Worm (Caenorhabditis elegans) whole organism, L1 larva: Measurements from ENCODE around the gene srp-8.

Experiments used
- C34B4.2 ChIP-seq: sonication (generic microtip); optimal IDR thresholded peaks from 2 replicates; lab custom pipeline; 2017; ENCODE audit warnings: mild to moderate bottlenecking, missing genetic modification characterization, missing compliant biosample characterization
- aly-2 ChIP-seq: fragments of 150-350 bp; optimal IDR thresholded peaks from 2 replicates; lab custom pipeline; 2014; ENCODE audit warnings: missing biosample characterization, missing genetic modification characterization
- ama-1 ChIP-seq: fragments of 150-350 bp; optimal IDR thresholded peaks from 2 replicates; lab custom pipeline; 2014
- blmp-1 ChIP-seq: fragments of 150-350 bp; optimal IDR thresholded peaks from 2 replicates; lab custom pipeline; 2014; ENCODE audit warnings: missing biosample characterization, missing genetic modification characterization
- ceh-63 ChIP-seq: fragments of 200-800 bp; sonication (Bioruptor generic); optimal IDR thresholded peaks from 2 replicates; lab custom pipeline; 2018; ENCODE audit warnings: mild to moderate bottlenecking, missing genetic modification characterization, missing compliant biosample characterization
- dpl-1 ChIP-seq, 3 experiments: fragments of 150-350 bp in 2 of 3; sonication (generic microtip) in 1 of 3; optimal IDR thresholded peaks; 2 replicates each; lab custom pipeline; 2014 to 2017; ENCODE audit warnings: missing biosample characterization in 3 of 3, missing genetic modification characterization in 3 of 3, missing genetic modification reagents in 3 of 3
- dsc-1 ChIP-seq: sonication (generic microtip); optimal IDR thresholded peaks from 2 replicates; lab custom pipeline; 2016; ENCODE audit warnings: mild to moderate bottlenecking, missing genetic modification characterization, missing compliant biosample characterization
- efl-1 ChIP-seq, 4 experiments: fragments of 150-350 bp; optimal IDR thresholded peaks in 3 of 4; peaks in 1 of 4; 1 replicate in 1 of 4; 2 replicates in 3 of 4; lab custom pipeline; 2014; ENCODE audit warnings: missing biosample characterization in 2 of 4, missing genetic modification characterization in 2 of 4, missing genetic modification reagents in 2 of 4
- elt-2 ChIP-seq: sonication (generic microtip); optimal IDR thresholded peaks from 2 replicates; lab custom pipeline; 2016; ENCODE audit warnings: missing genetic modification characterization, mild to moderate bottlenecking, inconsistent platforms, missing compliant biosample characterization, missing genetic modification reagents
- elt-3 ChIP-seq, 6 experiments: fragments of 150-350 bp in 1 of 6; sonication (generic microtip); optimal IDR thresholded peaks; 2 replicates each; lab custom pipeline; 2017 to 2018; ENCODE audit warnings: missing biosample characterization in 6 of 6, missing genetic modification characterization in 6 of 6, inconsistent platforms in 1 of 6
- fkh-10 ChIP-seq: sonication (generic microtip); optimal IDR thresholded peaks from 2 replicates; lab custom pipeline; 2017; ENCODE audit warnings: missing biosample characterization, missing genetic modification reagents, missing genetic modification characterization
- fkh-4 ChIP-seq: sonication (generic microtip); optimal IDR thresholded peaks from 2 replicates; lab custom pipeline; 2016; ENCODE audit warnings: missing compliant biosample characterization, missing genetic modification characterization, borderline replicate concordance
- fkh-8 ChIP-seq: sonication (generic microtip); optimal IDR thresholded peaks from 2 replicates; lab custom pipeline; 2016; ENCODE audit warnings: mild to moderate bottlenecking, missing genetic modification characterization, missing compliant biosample characterization
- fos-1 ChIP-seq: fragments of 150-350 bp; optimal IDR thresholded peaks from 2 replicates; lab custom pipeline; 2014; ENCODE audit warnings: missing biosample characterization, missing genetic modification characterization
- hlh-17 ChIP-seq: fragments of 200-800 bp; sonication (Bioruptor generic); optimal IDR thresholded peaks from 2 replicates; lab custom pipeline; 2018; ENCODE audit warnings: missing genetic modification characterization, mild to moderate bottlenecking, missing compliant biosample characterization, moderate library complexity, borderline replicate concordance
- hlh-4 ChIP-seq: sonication (generic microtip); optimal IDR thresholded peaks from 2 replicates; lab custom pipeline; 2016; ENCODE audit warnings: mild to moderate bottlenecking, missing genetic modification characterization, missing compliant biosample characterization
- hpl-2 ChIP-seq: fragments of 150-350 bp; optimal IDR thresholded peaks from 2 replicates; lab custom pipeline; 2014; ENCODE audit warnings: missing biosample characterization, missing genetic modification reagents, missing genetic modification characterization
- irx-1 ChIP-seq: sonication (generic microtip); optimal IDR thresholded peaks from 2 replicates; lab custom pipeline; 2016; ENCODE audit warnings: missing genetic modification characterization, missing compliant biosample characterization
- jun-1 ChIP-seq: fragments of 150-350 bp; optimal IDR thresholded peaks from 2 replicates; lab custom pipeline; 2014; ENCODE audit warnings: missing biosample characterization, missing genetic modification reagents, missing genetic modification characterization
- lin-35 ChIP-seq, 2 experiments: fragments of 150-350 bp; optimal IDR thresholded peaks; 2 replicates each; lab custom pipeline; 2014; ENCODE audit warnings: missing biosample characterization in 2 of 2, missing genetic modification characterization in 2 of 2, missing genetic modification reagents in 2 of 2
- mdl-1 ChIP-seq, 2 experiments: fragments of 150-350 bp; optimal IDR thresholded peaks; 2 replicates each; lab custom pipeline; 2014 to 2017; ENCODE audit warnings: missing biosample characterization in 2 of 2, missing genetic modification characterization in 2 of 2, inconsistent platforms in 1 of 2
- mep-1 ChIP-seq: fragments of 150-350 bp; optimal IDR thresholded peaks from 2 replicates; lab custom pipeline; 2014; ENCODE audit warnings: missing biosample characterization, missing genetic modification characterization
- nhr-19 ChIP-seq: fragments of 200-800 bp; sonication (Bioruptor generic); conservative IDR thresholded peaks from 2 replicates; pipeline ENCODE4 v1.3.6; 2022; ENCODE audit warnings: missing genetic modification characterization, missing compliant biosample characterization
- nhr-20 ChIP-seq: sonication (generic microtip); optimal IDR thresholded peaks from 2 replicates; lab custom pipeline; 2016; ENCODE audit warnings: mild to moderate bottlenecking, missing genetic modification characterization, missing compliant biosample characterization
- nhr-237 ChIP-seq: fragments of 150-350 bp; optimal IDR thresholded peaks from 2 replicates; lab custom pipeline; 2014; ENCODE audit warnings: missing biosample characterization, missing genetic modification characterization
- nhr-47 ChIP-seq: sonication (generic microtip); optimal IDR thresholded peaks from 2 replicates; lab custom pipeline; 2016; ENCODE audit warnings: mild to moderate bottlenecking, missing genetic modification characterization, moderate library complexity, missing compliant biosample characterization
- nhr-76 ChIP-seq: sonication (generic microtip); optimal IDR thresholded peaks from 2 replicates; lab custom pipeline; 2017; ENCODE audit warnings: missing biosample characterization, missing genetic modification characterization
- nhr-77 ChIP-seq: fragments of 150-350 bp; optimal IDR thresholded peaks from 2 replicates; lab custom pipeline; 2014; ENCODE audit warnings: missing biosample characterization, missing genetic modification characterization
- nhr-84 ChIP-seq: sonication (generic microtip); optimal IDR thresholded peaks from 2 replicates; lab custom pipeline; 2017; ENCODE audit warnings: missing biosample characterization, missing genetic modification characterization
- nhr-90 ChIP-seq: sonication (generic microtip); optimal IDR thresholded peaks from 2 replicates; lab custom pipeline; 2016; ENCODE audit warnings: mild to moderate bottlenecking, missing genetic modification characterization, missing compliant biosample characterization; ENCODE audit not compliant: poor library complexity
- pag-3 ChIP-seq: sonication (generic microtip); optimal IDR thresholded peaks from 2 replicates; lab custom pipeline; 2017; ENCODE audit warnings: missing genetic modification characterization, mild to moderate bottlenecking, missing compliant biosample characterization, antibody characterized with exemption, borderline replicate concordance; ENCODE audit not compliant: insufficient read depth
- pax-3 ChIP-seq: fragments of 200-800 bp; sonication (Bioruptor generic); optimal IDR thresholded peaks from 2 replicates; lab custom pipeline; 2018; ENCODE audit warnings: mild to moderate bottlenecking, missing genetic modification characterization, moderate library complexity, missing compliant biosample characterization
- pqm-1 ChIP-seq: sonication (generic microtip); optimal IDR thresholded peaks from 3 replicates; lab custom pipeline; 2017; ENCODE audit warnings: missing biosample characterization, missing genetic modification characterization
- snpc-4 ChIP-seq: fragments of 150-350 bp; optimal IDR thresholded peaks from 2 replicates; lab custom pipeline; 2014; ENCODE audit warnings: missing biosample characterization, missing genetic modification characterization
- sox-4 ChIP-seq: sonication (generic microtip); optimal IDR thresholded peaks from 2 replicates; lab custom pipeline; 2016; ENCODE audit warnings: missing genetic modification characterization, missing compliant biosample characterization
- sup-37 ChIP-seq: fragments of 200-800 bp; sonication (Bioruptor generic); optimal IDR thresholded peaks from 2 replicates; lab custom pipeline; 2018; ENCODE audit warnings: mild to moderate bottlenecking, missing genetic modification characterization, missing compliant biosample characterization
- tbx-2 ChIP-seq: sonication (generic microtip); optimal IDR thresholded peaks from 2 replicates; lab custom pipeline; 2016; ENCODE audit warnings: missing genetic modification characterization, missing compliant biosample characterization
- unc-130 ChIP-seq: fragments of 150-350 bp; optimal IDR thresholded peaks from 2 replicates; lab custom pipeline; 2017; ENCODE audit warnings: missing biosample characterization, missing genetic modification characterization, inconsistent platforms
- unc-30 ChIP-seq: sonication (generic microtip); optimal IDR thresholded peaks from 2 replicates; lab custom pipeline; 2017; ENCODE audit warnings: missing biosample characterization, missing genetic modification characterization
- unc-62 ChIP-seq: fragments of 150-350 bp; optimal IDR thresholded peaks from 2 replicates; lab custom pipeline; 2014; ENCODE audit warnings: missing biosample characterization, missing genetic modification reagents, missing genetic modification characterization
- unc-98 ChIP-seq: fragments of 200-800 bp; sonication (Bioruptor generic); IDR thresholded peaks from 2 replicates; pipeline ENCODE4 v1.3.6; 2022; ENCODE audit warnings: missing genetic modification characterization, missing compliant biosample characterization
- xbp-1 ChIP-seq: sonication (generic microtip); optimal IDR thresholded peaks from 2 replicates; lab custom pipeline; 2016; ENCODE audit warnings: missing genetic modification characterization, missing compliant biosample characterization
- zag-1 ChIP-seq: fragments of 150-350 bp; optimal IDR thresholded peaks from 2 replicates; lab custom pipeline; 2014; ENCODE audit warnings: missing biosample characterization, missing genetic modification characterization
- zip-4 ChIP-seq: fragments of 200-800 bp; sonication (Bioruptor generic); optimal IDR thresholded peaks from 2 replicates; lab custom pipeline; 2018; ENCODE audit warnings: mild to moderate bottlenecking, missing genetic modification characterization, moderate library complexity, missing compliant biosample characterization

The srp-8 gene

ce11 chrV:8223417-8223816, 39.9 kb downstream of the srp-8 start:
- TF ChIP-seq lin-35 (GFP tag; optimal IDR thresholded peaks at IDR 0.05; lab: Kevin White, UChicago) (no peak), zag-1 (tag; lab: Kevin White, UChicago) (no peak), pax-3 (tag; lab: Kevin White, UChicago) (no peak), tbx-2 (tag; lab: Kevin White, UChicago) (no peak), nhr-19 (no peak), unc-130 (tag; lab: Kevin White, UChicago) (no peak), fkh-10 (GFP tag; lab: Kevin White, UChicago) (no peak), aly-2 (tag; lab: Kevin White, UChicago) (no peak), ceh-63 (GFP tag; lab: Kevin White, UChicago) (no peak), hpl-2 (no peak), fkh-8 (no peak), nhr-77 (tag; lab: Kevin White, UChicago) (no peak)

ce11 chrV:8224634-8225033, 41.1 kb downstream of the srp-8 start, which contains the start of gene pax-1:
Gene pax-1 (plus strand): TSS chrV:8224934.
- TF ChIP-seq fkh-4 (tag; lab: Kevin White, UChicago) (no peak), efl-1 (optimal IDR thresholded peaks at IDR 0.05; lab: Kevin White, UChicago) (no peak), efl-1 (GFP tag; optimal IDR thresholded peaks at IDR 0.05 in 1 of 2; lab: Kevin White, UChicago) (peak in 1 of 2 experiments; percentile 36), unc-30 (no peak), pax-3 (tag; lab: Kevin White, UChicago) (no peak)

ce11 chrV:8226812-8227211, 43.3 kb downstream of the srp-8 start, which contains the start of gene K07C11.10:
Gene K07C11.10 (minus strand): TSS chrV:8226912.
- TF ChIP-seq sup-37 (GFP tag; lab: Kevin White, UChicago) (no peak), irx-1 (no peak), pax-3 (tag; lab: Kevin White, UChicago) (no peak), fkh-8 (peak; percentile 43), nhr-76 (tag; lab: Kevin White, UChicago) (no peak)
- TF ChIP-seq, all 84 proteins: peak for 1

- no peak for TF ChIP-seq nhr-237 (tag; lab: Kevin White, UChicago)
- no peak for TF ChIP-seq C34B4.2
- peak; percentile 94 for TF ChIP-seq ama-1
- peak; percentile 8 to 46 (median 25) for TF ChIP-seq elt-3 (tag; optimal IDR thresholded peaks at IDR 0.05; lab: Kevin White, UChicago)
- no peak for TF ChIP-seq hlh-4 (tag; lab: Kevin White, UChicago)
- peak; percentile 14 for TF ChIP-seq unc-130 (tag; lab: Kevin White, UChicago)
- peak; percentile 89 for TF ChIP-seq dsc-1 (tag; lab: Kevin White, UChicago)
- peak; percentile 46 to 67 (median 60) for TF ChIP-seq dpl-1 (GFP tag; optimal IDR thresholded peaks at IDR 0.05; lab: Kevin White, UChicago)
- peak; percentile 84 for TF ChIP-seq tbx-2 (tag; lab: Kevin White, UChicago)
- TF ChIP-seq fos-1 (tag; lab: Kevin White, UChicago): peak; percentile 52
- TF ChIP-seq mdl-1 (tag; optimal IDR thresholded peaks at IDR 0.05; lab: Kevin White, UChicago): peak in 1 of 2 experiments; percentile 72
- no peak for TF ChIP-seq pqm-1 (tag; lab: Kevin White, UChicago)
- TF ChIP-seq sup-37 (GFP tag; lab: Kevin White, UChicago): peak; percentile 69
- peak; percentile 53 to 69 for TF ChIP-seq lin-35 (GFP tag; optimal IDR thresholded peaks at IDR 0.05; lab: Kevin White, UChicago)
- no peak for TF ChIP-seq nhr-76 (tag; lab: Kevin White, UChicago)
- no peak for TF ChIP-seq unc-62 (GFP tag; lab: Kevin White, UChicago)
- TF ChIP-seq nhr-47 (tag; lab: Kevin White, UChicago): peak; percentile 90
- peak; percentile 86 for TF ChIP-seq xbp-1 (tag; lab: Kevin White, UChicago)
- TF ChIP-seq sox-4 (tag; lab: Kevin White, UChicago): no peak
- TF ChIP-seq snpc-4 (tag; lab: Kevin White, UChicago): peak; percentile 99
- peak; percentile 71 for TF ChIP-seq zip-4 (GFP tag; lab: Kevin White, UChicago)
- peak; percentile 73 for TF ChIP-seq jun-1 (tag; lab: Kevin White, UChicago)
- TF ChIP-seq nhr-20 (tag; lab: Kevin White, UChicago): peak; percentile 90
- no peak for TF ChIP-seq hlh-17 (GFP tag; lab: Kevin White, UChicago)
- no peak for TF ChIP-seq blmp-1
- no peak for TF ChIP-seq pag-3 (tag; lab: Kevin White, UChicago)
- peak; percentile 79 for TF ChIP-seq mep-1 (tag; lab: Kevin White, UChicago)
- TF ChIP-seq unc-98: peak; percentile 50; the same call in 1 of the 2 replicates
- TF ChIP-seq zag-1 (tag; lab: Kevin White, UChicago): no peak
- TF ChIP-seq efl-1 (optimal IDR thresholded peaks at IDR 0.05; lab: Kevin White, UChicago): peak; percentile 63 to 77
- peak; percentile 57 to 96 for TF ChIP-seq efl-1 (GFP tag; optimal IDR thresholded peaks at IDR 0.05 in 1 of 2; lab: Kevin White, UChicago)
- TF ChIP-seq unc-30: no peak
- TF ChIP-seq nhr-84 (tag; lab: Kevin White, UChicago): no peak
- peak; percentile 95 for TF ChIP-seq nhr-90 (tag; lab: Kevin White, UChicago)
- TF ChIP-seq elt-2: peak; percentile 88
Observed at ce11 chrV:8228712-8229119, 45.2 kb downstream of the srp-8 start.
